Worm (Caenorhabditis elegans): Measurements from ENCODE around the gene cdc-42.

Gene cdc-42

ce11 chrII:7662008-7662686 is 45.9 kb downstream of the cdc-42 start, which contains the start of gene alfa-1:
TSS of gene alfa-1 (minus strand) at chrII:7662522.
- peak; percentile 46 for TF ChIP-seq T20F7.1 (GFP tag; optimal IDR thresholded peaks at IDR 0.05)
- TF ChIP-seq hlh-11 (tag; optimal IDR thresholded peaks at IDR 0.05), result peak; percentile 45
- no peak for TF ChIP-seq nhr-42 (GFP tag; IDR thresholded peaks at IDR 0.05)
- TF ChIP-seq dmd-8 (GFP tag; IDR thresholded peaks at IDR 0.05), result no peak
- TF ChIP-seq mdl-1 (tag; optimal IDR thresholded peaks at IDR 0.05), result no peak
- no peak for TF ChIP-seq T26A8.4 (GFP tag; IDR thresholded peaks at IDR 0.05)
- no peak for TF ChIP-seq F37D6.2 (tag; optimal IDR thresholded peaks at IDR 0.05)
- TF ChIP-seq nhr-6 (tag; optimal IDR thresholded peaks at IDR 0.05), result peak; percentile 44
- TF ChIP-seq nhr-28 (tag; optimal IDR thresholded peaks at IDR 0.05), result peak; percentile 77
- TF ChIP-seq snpc-4 (tag; optimal IDR thresholded peaks at IDR 0.05), result no peak
- TF ChIP-seq egl-43 (GFP tag; IDR thresholded peaks at IDR 0.05), result no peak
- TF ChIP-seq dpl-1 (GFP tag; optimal IDR thresholded peaks at IDR 0.05), result peak; percentile 15
- no peak for TF ChIP-seq jun-1 (tag; optimal IDR thresholded peaks at IDR 0.05)
- peak; percentile 88 for TF ChIP-seq pqm-1 (tag; optimal IDR thresholded peaks at IDR 0.05)
- peak; percentile 3 for TF ChIP-seq dve-1 (tag; optimal IDR thresholded peaks at IDR 0.05; ENCODE audit: insufficient read depth)
- no peak for TF ChIP-seq pha-4 (GFP tag; IDR thresholded peaks at IDR 0.05)
- peak; percentile 59 for TF ChIP-seq pha-4 (tag; optimal IDR thresholded peaks at IDR 0.05)
- TF ChIP-seq daf-16 (GFP tag; optimal IDR thresholded peaks at IDR 0.05), result no peak
- peak; percentile 28 for TF ChIP-seq daf-16 (tag; optimal IDR thresholded peaks at IDR 0.05)
- TF ChIP-seq hlh-30 (tag; optimal IDR thresholded peaks at IDR 0.05; ENCODE audit: insufficient read depth), result peak; percentile 61
- peak; percentile 25 for TF ChIP-seq mep-1 (tag; optimal IDR thresholded peaks at IDR 0.05)

ce11 chrII:7663028-7663427 is 46.8 kb downstream of the cdc-42 start:
- no peak for TF ChIP-seq lin-15B (tag; optimal IDR thresholded peaks at IDR 0.05)
- TF ChIP-seq aha-1 (tag), result peak; percentile 60

ce11 chrII:7663704-7664660 is 47.7 kb downstream of the cdc-42 start, which contains the start of the genes F18A1.7 and rpa-1:
TSS of gene F18A1.7 (minus strand) at chrII:7663754.
TSS of gene rpa-1 (plus strand) at chrII:7664582.
- peak; percentile 13 for TF ChIP-seq hlh-30 (tag; optimal IDR thresholded peaks at IDR 0.05; ENCODE audit: insufficient read depth)
- TF ChIP-seq Y48G9A.11 (GFP tag; IDR thresholded peaks at IDR 0.05), result peak; percentile 43; the same call in 1 of the 2 replicates
- peak; percentile 55 for TF ChIP-seq mes-2 (tag; optimal IDR thresholded peaks at IDR 0.05; ENCODE audit: poor library complexity, severe bottlenecking)
- no peak for TF ChIP-seq T26A8.4 (GFP tag; IDR thresholded peaks at IDR 0.05)
- peak in 1 of 2 experiments; percentile 23 for TF ChIP-seq lsy-2 (tag; optimal IDR thresholded peaks at IDR 0.05)
- peak; percentile 68 for TF ChIP-seq lin-38 (GFP tag; IDR thresholded peaks at IDR 0.05)
- TF ChIP-seq aha-1 (tag), result peak; percentile 88
- TF ChIP-seq F49E8.2 (tag; optimal IDR thresholded peaks at IDR 0.05; ENCODE audit: borderline replicate concordance), result peak; percentile 44
- peak; percentile 73 for TF ChIP-seq dpl-1 (GFP tag; optimal IDR thresholded peaks at IDR 0.05)
- peak; percentile 58 for TF ChIP-seq R02D3.7 (tag; optimal IDR thresholded peaks at IDR 0.05)
- TF ChIP-seq unc-130 (GFP tag; optimal IDR thresholded peaks at IDR 0.05), result peak; percentile 72
- no peak for TF ChIP-seq dmd-8 (GFP tag; IDR thresholded peaks at IDR 0.05)
- TF ChIP-seq pqm-1 (tag; optimal IDR thresholded peaks at IDR 0.05), result no peak

ce11 chrII:7666338-7666737 is 50.1 kb downstream of the cdc-42 start:
- TF ChIP-seq aha-1 (tag), result peak; percentile 88
- TF ChIP-seq lin-15B (tag; optimal IDR thresholded peaks at IDR 0.05), result no peak
- TF ChIP-seq ceh-28 (tag; optimal IDR thresholded peaks at IDR 0.05), result no peak
- TF ChIP-seq unc-62 (GFP tag; optimal IDR thresholded peaks at IDR 0.05 in 1 of 2), result peak in 1 of 2 experiments; percentile 95
- TF ChIP-seq unc-62 (tag; optimal IDR thresholded peaks at IDR 0.05), result no peak

Measured in whole organism, L4 larva.